Worm (Caenorhabditis elegans) whole organism, L2 larva: Measurements from ENCODE around the gene cyp-33A1.

Experiments used
- C34F6.9 ChIP-seq: fragments of 150-350 bp; optimal IDR thresholded peaks from 2 replicates; lab custom pipeline; 2014; ENCODE audit warnings: missing biosample characterization, missing genetic modification characterization
- R02D3.7 ChIP-seq: fragments of 150-350 bp; optimal IDR thresholded peaks from 2 replicates; lab custom pipeline; 2014; ENCODE audit warnings: missing biosample characterization, missing genetic modification characterization
- Y55F3AM.14 ChIP-seq: fragments of 200-800 bp; sonication (Bioruptor generic); optimal IDR thresholded peaks from 2 replicates; lab custom pipeline; 2018; ENCODE audit warnings: mild to moderate bottlenecking, missing genetic modification characterization, missing compliant biosample characterization
- ZK546.5 ChIP-seq: sonication (generic microtip); optimal IDR thresholded peaks from 2 replicates; lab custom pipeline; 2017; ENCODE audit warnings: missing biosample characterization, missing genetic modification characterization
- alr-1 ChIP-seq: fragments of 150-350 bp; optimal IDR thresholded peaks from 2 replicates; lab custom pipeline; 2014; ENCODE audit warnings: missing biosample characterization, missing genetic modification characterization
- aly-2 ChIP-seq: fragments of 150-350 bp; optimal IDR thresholded peaks from 2 replicates; lab custom pipeline; 2014; ENCODE audit warnings: missing biosample characterization, missing genetic modification characterization
- ama-1 ChIP-seq: fragments of 150-350 bp; optimal IDR thresholded peaks from 2 replicates; lab custom pipeline; 2018; ENCODE audit warnings: inconsistent platforms
- blmp-1 ChIP-seq: sonication (generic microtip); optimal IDR thresholded peaks from 2 replicates; lab custom pipeline; 2017; ENCODE audit warnings: missing genetic modification characterization, mild to moderate bottlenecking, missing compliant biosample characterization, antibody characterized with exemption, moderate library complexity; ENCODE audit not compliant: insufficient read depth
- ceh-16 ChIP-seq: fragments of 150-350 bp; optimal IDR thresholded peaks from 2 replicates; lab custom pipeline; 2014; ENCODE audit warnings: missing biosample characterization, missing genetic modification characterization
- ceh-82 ChIP-seq: fragments of 150-350 bp; optimal IDR thresholded peaks from 2 replicates; lab custom pipeline; 2014; ENCODE audit warnings: missing biosample characterization, missing genetic modification characterization
- crh-2 ChIP-seq: sonication (generic microtip); optimal IDR thresholded peaks from 2 replicates; lab custom pipeline; 2017; ENCODE audit warnings: missing biosample characterization, missing genetic modification characterization
- dmd-4 ChIP-seq: sonication (generic microtip); optimal IDR thresholded peaks from 2 replicates; lab custom pipeline; 2017; ENCODE audit warnings: missing biosample characterization, missing genetic modification characterization
- elt-3 ChIP-seq: sonication (generic microtip); optimal IDR thresholded peaks from 2 replicates; lab custom pipeline; 2017; ENCODE audit warnings: missing biosample characterization, missing genetic modification characterization
- lin-11 ChIP-seq: fragments of 150-350 bp; sonication (generic microtip); optimal IDR thresholded peaks from 2 replicates; lab custom pipeline; 2014; ENCODE audit warnings: missing biosample characterization, missing genetic modification characterization, inconsistent platforms, mixed read lengths
- lin-39 ChIP-seq: fragments of 150-350 bp; optimal IDR thresholded peaks from 2 replicates; lab custom pipeline; 2014; ENCODE audit warnings: missing biosample characterization, missing genetic modification reagents, missing genetic modification characterization
- mab-5 ChIP-seq: fragments of 150-350 bp; optimal IDR thresholded peaks from 2 replicates; lab custom pipeline; 2014; ENCODE audit warnings: missing biosample characterization, missing genetic modification characterization
- mbf-1 ChIP-seq: sonication (generic microtip); optimal IDR thresholded peaks from 2 replicates; lab custom pipeline; 2017; ENCODE audit warnings: missing biosample characterization, missing genetic modification characterization
- mdl-1 ChIP-seq, 2 experiments: fragments of 150-350 bp in 1 of 2; sonication (generic microtip) in 1 of 2; optimal IDR thresholded peaks; 2 replicates each; lab custom pipeline; 2017; ENCODE audit warnings: missing biosample characterization in 2 of 2, missing genetic modification characterization in 2 of 2
- nhr-10 ChIP-seq: sonication (generic microtip); optimal IDR thresholded peaks from 2 replicates; lab custom pipeline; 2017; ENCODE audit warnings: missing biosample characterization, missing genetic modification characterization
- nhr-11 ChIP-seq: fragments of 150-350 bp; optimal IDR thresholded peaks from 2 replicates; lab custom pipeline; 2014; ENCODE audit warnings: missing biosample characterization, missing genetic modification characterization
- nhr-12 ChIP-seq: fragments of 150-350 bp; optimal IDR thresholded peaks from 2 replicates; lab custom pipeline; 2014; ENCODE audit warnings: missing biosample characterization, missing genetic modification characterization
- nhr-129 ChIP-seq: fragments of 150-350 bp; optimal IDR thresholded peaks from 2 replicates; lab custom pipeline; 2014; ENCODE audit warnings: missing biosample characterization, missing genetic modification characterization
- nhr-21 ChIP-seq: fragments of 150-350 bp; optimal IDR thresholded peaks from 2 replicates; lab custom pipeline; 2014; ENCODE audit warnings: missing biosample characterization, missing genetic modification characterization
- nhr-23 ChIP-seq: fragments of 150-350 bp; optimal IDR thresholded peaks from 2 replicates; lab custom pipeline; 2014; ENCODE audit warnings: missing biosample characterization, missing genetic modification reagents, missing genetic modification characterization
- nhr-237 ChIP-seq: fragments of 150-350 bp; optimal IDR thresholded peaks from 2 replicates; lab custom pipeline; 2014; ENCODE audit warnings: missing biosample characterization, missing genetic modification characterization
- nhr-25 ChIP-seq: fragments of 150-350 bp; sonication (generic microtip); optimal IDR thresholded peaks from 3 replicates; lab custom pipeline; 2014; ENCODE audit warnings: missing biosample characterization, missing genetic modification characterization
- nhr-6 ChIP-seq: fragments of 150-350 bp; optimal IDR thresholded peaks from 2 replicates; lab custom pipeline; 2014; ENCODE audit warnings: missing biosample characterization, missing genetic modification characterization
- nhr-77 ChIP-seq: fragments of 150-350 bp; optimal IDR thresholded peaks from 2 replicates; lab custom pipeline; 2014; ENCODE audit warnings: missing biosample characterization, missing genetic modification characterization
- peb-1 ChIP-seq: fragments of 150-350 bp; optimal IDR thresholded peaks from 2 replicates; lab custom pipeline; 2014; ENCODE audit warnings: missing biosample characterization, missing genetic modification characterization
- sem-4 ChIP-seq: fragments of 150-350 bp; optimal IDR thresholded peaks from 2 replicates; lab custom pipeline; 2014; ENCODE audit warnings: missing biosample characterization, missing genetic modification reagents, missing genetic modification characterization
- skn-1 ChIP-seq: sonication (generic microtip); optimal IDR thresholded peaks from 2 replicates; lab custom pipeline; 2017; ENCODE audit warnings: missing biosample characterization, missing genetic modification characterization
- sma-3 ChIP-seq: sonication (generic microtip); optimal IDR thresholded peaks from 2 replicates; lab custom pipeline; 2016; ENCODE audit warnings: missing genetic modification reagents, missing genetic modification characterization, missing compliant biosample characterization
- sma-9 ChIP-seq, 2 experiments: fragments of 150-350 bp in 1 of 2; sonication (generic microtip) in 1 of 2; optimal IDR thresholded peaks; 2 replicates each; lab custom pipeline; 2014 to 2016; ENCODE audit warnings: missing genetic modification characterization in 2 of 2, mild to moderate bottlenecking in 1 of 2, missing biosample characterization in 1 of 2, missing compliant biosample characterization in 1 of 2, missing genetic modification reagents in 1 of 2, moderate library complexity in 1 of 2
- unc-39 ChIP-seq: fragments of 150-350 bp; optimal IDR thresholded peaks from 2 replicates; lab custom pipeline; 2014; ENCODE audit warnings: missing biosample characterization, missing genetic modification characterization
- unc-62 ChIP-seq: fragments of 150-350 bp; optimal IDR thresholded peaks from 2 replicates; lab custom pipeline; 2014; ENCODE audit warnings: missing biosample characterization, missing genetic modification reagents, missing genetic modification characterization
- ztf-11 ChIP-seq: sonication (generic microtip); optimal IDR thresholded peaks from 2 replicates; lab custom pipeline; 2017; ENCODE audit warnings: missing biosample characterization, missing genetic modification characterization
- ztf-4 ChIP-seq: fragments of 150-350 bp; optimal IDR thresholded peaks from 2 replicates; lab custom pipeline; 2014; ENCODE audit warnings: missing biosample characterization, missing genetic modification characterization

The cyp-33A1 gene

ce11 chrV:7639356-7639755 is 41.9 kb downstream of the cyp-33A1 start:
- TF ChIP-seq ama-1 (lab: Kevin White, UChicago) (no peak), sma-3 (GFP tag; lab: Kevin White, UChicago) (no peak), blmp-1 (tag; lab: Kevin White, UChicago) (no peak), ztf-11 (tag; lab: Kevin White, UChicago) (no peak), ZK546.5 (no peak), aly-2 (tag; lab: Kevin White, UChicago) (no peak), crh-2 (tag; lab: Kevin White, UChicago) (no peak), Y55F3AM.14 (GFP tag; lab: Kevin White, UChicago) (no peak), unc-62 (no peak)

- TF ChIP-seq dmd-4 (tag; lab: Kevin White, UChicago) (no peak), sem-4 (tag; lab: Kevin White, UChicago) (no peak), nhr-10 (tag; lab: Kevin White, UChicago) (no peak), R02D3.7 (tag; lab: Kevin White, UChicago) (no peak), C34F6.9 (tag; lab: Kevin White, UChicago) (no peak), aly-2 (tag; lab: Kevin White, UChicago) (no peak), nhr-129 (tag; lab: Kevin White, UChicago) (no peak), mbf-1 (no peak), Y55F3AM.14 (GFP tag; lab: Kevin White, UChicago) (no peak), ZK546.5 (no peak), lin-11 (tag; lab: Kevin White, UChicago) (no peak), crh-2 (tag; lab: Kevin White, UChicago) (no peak), nhr-237 (tag; lab: Kevin White, UChicago) (no peak), mab-5 (tag; lab: Kevin White, UChicago) (no peak), ceh-82 (tag; lab: Kevin White, UChicago) (no peak), elt-3 (tag; lab: Kevin White, UChicago) (no peak), nhr-12 (no peak), blmp-1 (tag; lab: Kevin White, UChicago) (no peak), ztf-11 (tag; lab: Kevin White, UChicago) (no peak)
Measured at ce11 chrV:7637801-7638200, 43.5 kb downstream of the cyp-33A1 start, which contains the start of gene clec-45. Gene clec-45, plus strand, starts transcription at chrV:7638101.

ce11 chrV:7635469-7635868 is 45.8 kb downstream of the cyp-33A1 start, which contains the start of gene srd-29:
Gene srd-29, plus strand, starts transcription at chrV:7635769.
- no peak for TF ChIP-seq skn-1 (tag; lab: Kevin White, UChicago)
- TF ChIP-seq sma-9 (GFP tag; optimal IDR thresholded peaks at IDR 0.05; lab: Kevin White, UChicago) = no peak
- TF ChIP-seq sma-9 (tag; optimal IDR thresholded peaks at IDR 0.05; lab: Kevin White, UChicago) = no peak
- no peak for TF ChIP-seq lin-39 (tag; lab: Kevin White, UChicago)
- no peak for TF ChIP-seq R02D3.7 (tag; lab: Kevin White, UChicago)
- no peak for TF ChIP-seq nhr-25
- TF ChIP-seq unc-39 (tag; lab: Kevin White, UChicago) = no peak
- TF ChIP-seq ztf-4 (tag; lab: Kevin White, UChicago) = no peak
- no peak for TF ChIP-seq unc-62
- TF ChIP-seq mbf-1 = no peak
- no peak for TF ChIP-seq ceh-16 (tag; lab: Kevin White, UChicago)
- no peak for TF ChIP-seq nhr-11 (tag; lab: Kevin White, UChicago)

ce11 chrV:7634657-7635056 is 46.6 kb downstream of the cyp-33A1 start, which contains the start of gene srd-31:
Gene srd-31, minus strand, starts transcription at chrV:7634757.
- TF ChIP-seq nhr-77 (tag; lab: Kevin White, UChicago) (no peak), alr-1 (tag; lab: Kevin White, UChicago) (no peak), ZK546.5 (no peak), nhr-25 (no peak), nhr-12 (no peak), lin-11 (tag; lab: Kevin White, UChicago) (no peak), aly-2 (tag; lab: Kevin White, UChicago) (no peak), peb-1 (tag; lab: Kevin White, UChicago) (no peak), nhr-23 (tag; lab: Kevin White, UChicago) (no peak), mbf-1 (no peak), nhr-6 (no peak), nhr-21 (tag; lab: Kevin White, UChicago) (no peak), ztf-4 (tag; lab: Kevin White, UChicago) (no peak), skn-1 (tag; lab: Kevin White, UChicago) (no peak), unc-62 (no peak), nhr-11 (tag; lab: Kevin White, UChicago) (no peak), mdl-1 (tag; optimal IDR thresholded peaks at IDR 0.05; lab: Kevin White, UChicago) (no peak)
